Fruit fly (Drosophila melanogaster): ENCODE results near the gene lok.

DNA sequence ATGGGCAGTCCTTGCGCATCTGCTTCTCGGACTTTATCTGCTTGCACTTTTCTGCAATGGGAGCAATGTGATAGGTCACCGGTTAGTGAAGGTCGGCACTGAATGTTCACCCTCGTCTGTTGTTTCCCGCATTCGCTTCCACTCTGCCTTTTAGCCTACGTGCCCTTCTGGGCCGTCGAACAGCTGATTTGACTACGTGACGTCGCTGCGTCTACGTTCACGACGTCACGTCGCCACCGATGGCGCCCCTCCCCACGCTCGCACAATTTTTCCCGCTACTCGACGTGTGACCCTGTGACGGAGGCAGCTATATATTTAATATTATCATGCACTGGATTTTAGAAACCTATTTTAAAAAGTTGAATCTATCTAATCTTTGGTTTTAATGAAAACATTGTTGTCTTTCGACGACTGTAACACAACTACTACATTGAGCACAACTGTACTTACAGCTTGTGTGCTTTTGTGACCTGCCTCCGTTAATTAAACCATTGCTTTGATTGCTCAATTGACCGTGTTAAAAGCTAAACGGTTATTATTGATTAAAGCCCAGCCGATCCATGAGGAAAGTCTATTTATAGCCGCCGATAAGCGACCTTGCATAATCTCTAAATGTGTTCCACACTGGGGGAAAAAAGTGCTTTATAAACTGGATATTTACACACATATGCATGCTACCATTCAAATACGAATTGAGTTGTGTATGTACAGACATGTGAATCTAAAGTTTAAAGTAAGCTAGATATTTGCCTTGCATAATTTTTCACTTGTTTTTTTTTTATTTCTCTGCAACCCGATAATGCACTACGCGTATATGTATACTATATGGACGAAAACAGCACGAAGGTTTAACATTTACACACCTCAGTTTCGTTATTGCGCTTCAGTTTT is 22.0 kb downstream of the lok start:
- TF ChIP-seq psq (optimal IDR thresholded peaks at IDR 0.05) = no peak
- no peak for TF ChIP-seq insv (optimal IDR thresholded peaks at IDR 0.05)
- no peak for TF ChIP-seq h (optimal IDR thresholded peaks at IDR 0.05)
- no peak for TF ChIP-seq Myc (optimal IDR thresholded peaks at IDR 0.05)
- TF ChIP-seq Sin3A (optimal IDR thresholded peaks at IDR 0.05) = no peak
- no peak for TF ChIP-seq ttk (optimal IDR thresholded peaks at IDR 0.05)
